Fruit fly (Drosophila melanogaster) whole organism, prepupa: Measurements from ENCODE around the gene Cp7Fc.

Experiments used
- Blimp-1 ChIP-seq: fragments of 200-800 bp; sonication (Bioruptor generic); optimal IDR thresholded peaks from 3 replicates; lab custom pipeline; 2017; ENCODE audit warnings: missing biosample characterization, missing genetic modification characterization, mild to moderate bottlenecking, moderate library complexity, missing genetic modification reagents
- CG11762 ChIP-seq: fragments of 200-800 bp; sonication (Bioruptor generic); optimal IDR thresholded peaks from 3 replicates; lab custom pipeline; 2016; ENCODE audit warnings: missing biosample characterization, missing genetic modification characterization; ENCODE audit not compliant: insufficient read depth
- CG15336 ChIP-seq: fragments of 200-800 bp; sonication (Bioruptor generic); IDR thresholded peaks from 2 replicates; pipeline ENCODE4 v1.3.6; 2022; ENCODE audit warnings: missing biosample characterization, missing genetic modification characterization
- CG16779 ChIP-seq: fragments of 200-800 bp; sonication (Bioruptor generic); optimal IDR thresholded peaks from 3 replicates; lab custom pipeline; 2017; ENCODE audit warnings: missing biosample characterization, mild to moderate bottlenecking, missing genetic modification characterization
- Smox ChIP-seq: fragments of 200-800 bp; sonication (Bioruptor generic); optimal IDR thresholded peaks from 3 replicates; lab custom pipeline; 2016; ENCODE audit warnings: missing biosample characterization, missing genetic modification characterization
- spab ChIP-seq: fragments of 200-800 bp; sonication (Bioruptor generic); optimal IDR thresholded peaks from 2 replicates; lab custom pipeline; 2017; ENCODE audit warnings: missing biosample characterization, mild to moderate bottlenecking, missing genetic modification characterization, missing genetic modification reagents

DNA sequence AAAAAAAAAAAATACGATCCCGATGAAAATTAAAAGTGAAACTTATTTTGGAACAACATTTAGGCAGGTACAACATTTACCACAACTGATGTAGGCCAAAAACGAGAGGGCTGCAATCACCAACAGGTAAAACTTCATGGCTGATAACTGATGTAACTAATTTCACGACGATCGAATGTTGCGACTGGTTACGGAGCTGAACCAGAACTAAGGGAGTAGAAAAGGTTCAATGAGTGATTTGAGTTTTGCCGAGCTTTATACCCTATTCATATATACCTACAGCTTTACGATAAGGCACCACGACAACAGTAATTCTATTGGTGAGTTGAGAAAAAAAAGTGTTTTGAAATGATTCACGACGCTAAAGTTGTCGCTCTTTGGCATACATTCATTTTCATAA is 16.2 kb upstream of the Cp7Fc start, which contains the start of gene CG15347:
- TF ChIP-seq CG11762 (GFP tag; lab: Kevin White, UChicago) (no peak), CG16779 (tag; lab: Kevin White, UChicago) (no peak), Smox (GFP tag; lab: Kevin White, UChicago) (no peak), CG15336 (GFP tag; lab: Robert Waterston, UW) (no peak), Blimp-1 (GFP tag; lab: Kevin White, UChicago) (no peak), spab (GFP tag; lab: Kevin White, UChicago) (no peak)
